Worm (Caenorhabditis elegans) whole organism, young adult: ENCODE measurements around the gene popl-1.
A peak's percentile ranks its signal among the peaks of the same experiment; 100 is the strongest.

ENCODE experiments used
- B0019.2 ChIP-seq: fragments of 200-800 bp; sonication (Bioruptor generic); conservative IDR thresholded peaks from 2 replicates; pipeline ENCODE4 v1.3.6; 2022; ENCODE audit warnings: missing genetic modification reagents, missing genetic modification characterization, missing compliant biosample characterization
- D2030.7 ChIP-seq: fragments of 200-800 bp; sonication (Bioruptor generic); IDR thresholded peaks from 2 replicates; pipeline ENCODE4 v1.3.6; 2022; ENCODE audit warnings: missing genetic modification reagents, missing genetic modification characterization, missing compliant biosample characterization
- F33H1.4 ChIP-seq: fragments of 200-800 bp; sonication (Bioruptor generic); IDR thresholded peaks from 2 replicates; pipeline ENCODE4 v1.3.6; 2022; ENCODE audit warnings: missing genetic modification reagents, missing genetic modification characterization, missing compliant biosample characterization
- F37B4.10 ChIP-seq: fragments of 200-800 bp; sonication (Bioruptor generic); IDR thresholded peaks from 2 replicates; pipeline ENCODE4 v1.3.6; 2022; ENCODE audit warnings: missing genetic modification characterization, missing compliant biosample characterization
- F39B2.1 ChIP-seq: fragments of 200-800 bp; sonication (Bioruptor generic); IDR thresholded peaks from 2 replicates; pipeline ENCODE4 v1.3.6; 2022; ENCODE audit warnings: missing genetic modification reagents, missing genetic modification characterization, missing compliant biosample characterization
- F52B5.7 ChIP-seq: sonication (generic microtip); optimal IDR thresholded peaks from 2 replicates; lab custom pipeline; 2016; ENCODE audit warnings: mild to moderate bottlenecking, missing genetic modification characterization, missing compliant biosample characterization
- Y53G8AR.9 ChIP-seq: fragments of 200-800 bp; sonication (Bioruptor generic); conservative IDR thresholded peaks from 2 replicates; pipeline ENCODE4 v1.3.6; 2022; ENCODE audit warnings: missing genetic modification reagents, missing genetic modification characterization, missing compliant biosample characterization
- Y95B8A.8 ChIP-seq: fragments of 200-800 bp; sonication (Bioruptor generic); IDR thresholded peaks from 2 replicates; pipeline ENCODE4 v1.3.6; 2022; ENCODE audit warnings: missing genetic modification reagents, missing genetic modification characterization, missing compliant biosample characterization
- aptf-3 ChIP-seq: fragments of 200-800 bp; sonication (Bioruptor generic); IDR thresholded peaks from 2 replicates; pipeline ENCODE4 v1.3.6; 2022; ENCODE audit warnings: missing genetic modification characterization, missing compliant biosample characterization
- atf-7 ChIP-seq: sonication (generic microtip); optimal IDR thresholded peaks from 2 replicates; lab custom pipeline; 2017; ENCODE audit warnings: mild to moderate bottlenecking, missing genetic modification characterization, missing compliant biosample characterization
- athp-1 ChIP-seq: sonication (generic microtip); optimal IDR thresholded peaks from 2 replicates; lab custom pipeline; 2017; ENCODE audit warnings: mild to moderate bottlenecking, missing genetic modification characterization, missing compliant biosample characterization
- attf-6 ChIP-seq: fragments of 200-800 bp; sonication (Bioruptor generic); IDR thresholded peaks from 2 replicates; pipeline ENCODE4 v1.3.6; 2022; ENCODE audit warnings: missing genetic modification reagents, missing genetic modification characterization, missing compliant biosample characterization
- ceh-79 ChIP-seq: sonication (generic microtip); optimal IDR thresholded peaks from 2 replicates; lab custom pipeline; 2017; ENCODE audit warnings: mild to moderate bottlenecking, missing genetic modification characterization, missing compliant biosample characterization
- die-1 ChIP-seq: sonication (generic microtip); optimal IDR thresholded peaks from 2 replicates; lab custom pipeline; 2016; ENCODE audit warnings: missing genotype, mild to moderate bottlenecking, missing genetic modification characterization, missing compliant biosample characterization
- dpff-1 ChIP-seq: sonication (generic microtip); optimal IDR thresholded peaks from 2 replicates; lab custom pipeline; 2017; ENCODE audit warnings: mild to moderate bottlenecking, missing genetic modification characterization, missing compliant biosample characterization
- dpl-1 ChIP-seq: fragments of 150-350 bp; optimal IDR thresholded peaks from 2 replicates; lab custom pipeline; 2014; ENCODE audit warnings: missing biosample characterization, missing genetic modification reagents, missing genetic modification characterization
- efl-1 ChIP-seq: fragments of 150-350 bp; optimal IDR thresholded peaks from 2 replicates; lab custom pipeline; 2014; ENCODE audit warnings: missing biosample characterization, missing genetic modification reagents, missing genetic modification characterization
- ets-4 ChIP-seq: fragments of 200-800 bp; sonication (Bioruptor generic); optimal IDR thresholded peaks from 2 replicates; lab custom pipeline; 2018; ENCODE audit warnings: mild to moderate bottlenecking, missing genetic modification characterization, missing compliant biosample characterization
- gei-17 ChIP-seq: fragments of 200-800 bp; sonication (Bioruptor generic); optimal IDR thresholded peaks from 2 replicates; lab custom pipeline; 2018; ENCODE audit warnings: mild to moderate bottlenecking, missing genetic modification characterization, missing compliant biosample characterization
- hrde-1 ChIP-seq: sonication (generic microtip); optimal IDR thresholded peaks from 2 replicates; lab custom pipeline; 2016; ENCODE audit warnings: missing genetic modification characterization, mild to moderate bottlenecking, missing compliant biosample characterization, moderate library complexity, missing genotype, missing genetic modification reagents, borderline replicate concordance
- lin-26 ChIP-seq: fragments of 200-800 bp; sonication (Bioruptor generic); IDR thresholded peaks from 2 replicates; pipeline ENCODE4 v1.3.6; 2022; ENCODE audit warnings: missing genetic modification reagents, missing genetic modification characterization, missing compliant biosample characterization
- lin-35 ChIP-seq, 3 experiments: fragments of 150-350 bp in 2 of 3; sonication (generic microtip) in 1 of 3; optimal IDR thresholded peaks; 2 replicates each; lab custom pipeline; 2014 to 2018; ENCODE audit warnings: missing biosample characterization in 3 of 3, missing genetic modification characterization in 3 of 3, missing genetic modification reagents in 3 of 3
- lin-40 ChIP-seq: sonication (generic microtip); optimal IDR thresholded peaks from 2 replicates; lab custom pipeline; 2016; ENCODE audit warnings: missing genetic modification characterization, mild to moderate bottlenecking, missing compliant biosample characterization, missing genotype, missing genetic modification reagents
- lin-54 ChIP-seq: fragments of 200-800 bp; sonication (Bioruptor generic); optimal IDR thresholded peaks from 2 replicates; lab custom pipeline; 2018; ENCODE audit warnings: mild to moderate bottlenecking, missing genetic modification characterization, missing compliant biosample characterization
- lsl-1 ChIP-seq: fragments of 200-800 bp; sonication (Bioruptor generic); optimal IDR thresholded peaks from 2 replicates; lab custom pipeline; 2018; ENCODE audit warnings: mild to moderate bottlenecking, missing genetic modification characterization, moderate library complexity, missing compliant biosample characterization
- lsy-27 ChIP-seq: sonication (generic microtip); optimal IDR thresholded peaks from 2 replicates; lab custom pipeline; 2017; ENCODE audit warnings: missing genetic modification characterization, mild to moderate bottlenecking, missing compliant biosample characterization, antibody characterized with exemption, missing genotype, borderline replicate concordance; ENCODE audit not compliant: insufficient read depth
- madf-10 ChIP-seq: sonication (generic microtip); optimal IDR thresholded peaks from 2 replicates; lab custom pipeline; 2016; ENCODE audit warnings: mild to moderate bottlenecking, missing genetic modification characterization, missing compliant biosample characterization
- madf-3 ChIP-seq: fragments of 200-800 bp; sonication (Bioruptor generic); IDR thresholded peaks from 2 replicates; pipeline ENCODE4 v1.3.6; 2022; ENCODE audit warnings: missing genetic modification reagents, missing genetic modification characterization, missing compliant biosample characterization
- madf-6 ChIP-seq: fragments of 200-800 bp; sonication (Bioruptor generic); IDR thresholded peaks from 2 replicates; pipeline ENCODE4 v1.3.6; 2022; ENCODE audit warnings: missing genetic modification reagents, missing genetic modification characterization, missing compliant biosample characterization
- mxl-1 ChIP-seq: sonication (generic microtip); optimal IDR thresholded peaks from 2 replicates; lab custom pipeline; 2016; ENCODE audit warnings: missing genetic modification characterization, missing compliant biosample characterization
- nfya-1 ChIP-seq: sonication (generic microtip); optimal IDR thresholded peaks from 2 replicates; lab custom pipeline; 2017; ENCODE audit warnings: antibody characterized with exemption, missing compliant biosample characterization, missing genetic modification characterization, borderline replicate concordance; ENCODE audit not compliant: insufficient read depth
- nfya-2 ChIP-seq: fragments of 200-800 bp; sonication (Bioruptor generic); IDR thresholded peaks from 2 replicates; pipeline ENCODE4 v1.3.6; 2022; ENCODE audit warnings: missing genetic modification reagents, missing genetic modification characterization, missing compliant biosample characterization
- nhr-27 ChIP-seq: fragments of 200-800 bp; sonication (Bioruptor generic); optimal IDR thresholded peaks from 2 replicates; lab custom pipeline; 2018; ENCODE audit warnings: mild to moderate bottlenecking, missing genetic modification characterization, moderate library complexity, missing compliant biosample characterization
- pha-4 ChIP-seq: fragments of 150-350 bp; sonication (generic microtip); optimal IDR thresholded peaks from 2 replicates; lab custom pipeline; 2014; ENCODE audit warnings: missing biosample characterization, missing genetic modification reagents, missing genetic modification characterization
- rcor-1 ChIP-seq: fragments of 200-800 bp; sonication (Bioruptor generic); IDR thresholded peaks from 2 replicates; pipeline ENCODE4 v1.3.6; 2022; ENCODE audit warnings: missing genetic modification reagents, missing genetic modification characterization, missing compliant biosample characterization
- sea-2 ChIP-seq: fragments of 200-800 bp; sonication (Bioruptor generic); IDR thresholded peaks from 2 replicates; pipeline ENCODE4 v1.3.6; 2022; ENCODE audit warnings: missing genetic modification characterization, missing compliant biosample characterization
- tbx-9 ChIP-seq: sonication (generic microtip); optimal IDR thresholded peaks from 2 replicates; lab custom pipeline; 2016; ENCODE audit warnings: borderline replicate concordance, missing genetic modification characterization, inconsistent platforms, missing compliant biosample characterization
- unc-130 ChIP-seq: sonication (generic microtip); optimal IDR thresholded peaks from 2 replicates; lab custom pipeline; 2016; ENCODE audit warnings: missing genetic modification reagents, missing genetic modification characterization, missing compliant biosample characterization
- xnd-1 ChIP-seq: sonication (generic microtip); optimal IDR thresholded peaks from 2 replicates; lab custom pipeline; 2016; ENCODE audit warnings: missing genotype, missing genetic modification reagents, missing genetic modification characterization, missing compliant biosample characterization
- zfh-2 ChIP-seq: fragments of 200-800 bp; sonication (Bioruptor generic); conservative IDR thresholded peaks from 2 replicates; pipeline ENCODE4 v1.3.6; 2022; ENCODE audit warnings: missing genetic modification reagents, missing genetic modification characterization, missing compliant biosample characterization
- ztf-22 ChIP-seq: fragments of 200-800 bp; sonication (Bioruptor generic); optimal IDR thresholded peaks from 2 replicates; lab custom pipeline; 2018; ENCODE audit warnings: mild to moderate bottlenecking, missing genetic modification characterization, moderate library complexity, missing compliant biosample characterization

popl-1 gene

ce11 chrIII:6476380-6476779, 45.6 kb upstream of the popl-1 start:
- TF ChIP-seq lin-40 (tag; lab: Kevin White, UChicago), result no peak
- TF ChIP-seq die-1 (tag; lab: Kevin White, UChicago), result no peak
- no peak for TF ChIP-seq aptf-3 (GFP tag; lab: Robert Waterston, UW)
- TF ChIP-seq lin-35 (GFP tag; optimal IDR thresholded peaks at IDR 0.05; lab: Kevin White, UChicago), result no peak
- TF ChIP-seq B0019.2 (GFP tag; lab: Robert Waterston, UW), result no peak
- TF ChIP-seq ztf-22 (GFP tag; lab: Kevin White, UChicago), result no peak
- no peak for TF ChIP-seq gei-17 (GFP tag; lab: Kevin White, UChicago)

- TF ChIP-seq madf-10 (no peak), dpff-1 (no peak), sea-2 (GFP tag; lab: Robert Waterston, UW) (no peak), hrde-1 (tag; lab: Kevin White, UChicago) (peak; percentile 27), zfh-2 (GFP tag; lab: Robert Waterston, UW) (no peak), lin-54 (GFP tag; lab: Kevin White, UChicago) (no peak)
Observed at ce11 chrIII:6471451-6471850, 40.7 kb upstream of the popl-1 start, which contains the start of gene wht-6. Gene wht-6, plus strand, starts transcription at chrIII:6471751.

- TF ChIP-seq madf-10 (no peak), die-1 (tag; lab: Kevin White, UChicago) (no peak), efl-1 (GFP tag; lab: Kevin White, UChicago) (no peak), tbx-9 (no peak), nfya-1 (tag; lab: Kevin White, UChicago) (no peak), attf-6 (GFP tag; lab: Robert Waterston, UW) (no peak), F52B5.7 (tag; lab: Kevin White, UChicago) (no peak), Y95B8A.8 (GFP tag; lab: Robert Waterston, UW) (no peak), gei-17 (GFP tag; lab: Kevin White, UChicago) (no peak), sea-2 (GFP tag; lab: Robert Waterston, UW) (no peak)
- TF ChIP-seq, all 124 proteins: peak for 0
Observed at ce11 chrIII:6467005-6467404, 36.3 kb upstream of the popl-1 start, which contains the start of gene T26A5.2. Gene T26A5.2, plus strand, starts transcription at chrIII:6467305.

DNA sequence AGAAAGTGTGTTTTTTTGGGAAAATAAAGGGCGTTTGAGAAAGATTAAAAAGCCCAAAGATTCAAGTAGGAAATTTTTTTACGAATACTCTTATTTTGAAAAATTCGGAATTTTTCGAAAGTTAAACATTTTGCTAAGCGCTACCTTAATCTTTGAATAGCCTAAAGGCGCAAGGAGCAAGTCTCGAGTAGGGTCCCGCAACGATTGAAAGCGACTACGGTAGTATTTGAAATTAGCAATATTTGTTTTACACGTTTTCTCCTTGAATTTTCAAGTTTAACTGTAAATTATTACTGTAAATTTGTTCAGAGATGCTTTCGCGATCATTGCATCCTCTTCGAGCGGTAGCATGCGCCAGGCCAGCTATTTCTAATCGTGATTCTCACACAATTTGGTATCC, 34.2 kb upstream of the popl-1 start, which contains the start of gene nduf-2.2:
TSS of gene nduf-2.2 (plus strand) at position 310 of the 400 bp plus-strand sequence.
- TF ChIP-seq F33H1.4 (GFP tag; lab: Robert Waterston, UW) (peak; percentile 84), xnd-1 (tag; lab: Kevin White, UChicago) (peak; percentile 23), lsl-1 (peak; percentile 85), madf-6 (GFP tag; lab: Robert Waterston, UW) (peak; percentile 67), lin-54 (GFP tag; lab: Kevin White, UChicago) (peak; percentile 24), nfya-2 (GFP tag; lab: Robert Waterston, UW) (no peak), D2030.7 (0 out of 2 replicates have a peak, but pooled peaks have one; percentile 15), efl-1 (GFP tag; lab: Kevin White, UChicago) (peak; percentile 6), unc-130 (no peak)

ce11 chrIII:6464113-6464571, 33.4 kb upstream of the popl-1 start:
- TF ChIP-seq atf-7, result peak; percentile 91
- TF ChIP-seq F33H1.4 (GFP tag; lab: Robert Waterston, UW), result peak; percentile 77
- TF ChIP-seq Y53G8AR.9, result peak; percentile 88
- no peak for TF ChIP-seq lsy-27
- peak; percentile 23 for TF ChIP-seq pha-4 (tag; lab: Kevin White, UChicago)
- no peak for TF ChIP-seq nhr-27 (tag; lab: Kevin White, UChicago)
- no peak for TF ChIP-seq mxl-1 (tag; lab: Kevin White, UChicago)
- peak; percentile 63 for TF ChIP-seq rcor-1 (GFP tag; lab: Robert Waterston, UW)
- TF ChIP-seq ceh-79 (tag; lab: Kevin White, UChicago), result peak; percentile 45
- peak; percentile 57 for TF ChIP-seq xnd-1 (tag; lab: Kevin White, UChicago)
- TF ChIP-seq dpl-1 (GFP tag; lab: Kevin White, UChicago), result peak; percentile 61
- no peak for TF ChIP-seq F39B2.1
- TF ChIP-seq madf-3, result peak; percentile 88
- TF ChIP-seq F37B4.10, result no peak
- peak; percentile 86 for TF ChIP-seq ets-4
- TF ChIP-seq lin-26 (GFP tag; lab: Robert Waterston, UW), result peak; percentile 59; the same call in 1 of the 2 replicates
- TF ChIP-seq athp-1 (tag; lab: Kevin White, UChicago), result peak; percentile 80
- TF ChIP-seq gei-17 (GFP tag; lab: Kevin White, UChicago), result no peak
